Fruit fly (Drosophila melanogaster) whole organism, embryonic: ENCODE measurements around the gene osk.

ENCODE experiments used
- ATbp ChIP-seq: fragments of 200-800 bp; sonication (Bioruptor generic); optimal IDR thresholded peaks from 2 replicates; lab custom pipeline; 2017; ENCODE audit warnings: missing biosample characterization, mild to moderate bottlenecking, missing genetic modification characterization, missing genetic modification reagents
- Atf3 ChIP-seq: fragments of 200-800 bp; sonication (Bioruptor generic); optimal IDR thresholded peaks from 3 replicates; lab custom pipeline; 2016; ENCODE audit warnings: missing biosample characterization, missing genetic modification characterization
- Atf6 ChIP-seq: fragments of 200-800 bp; sonication (Bioruptor generic); IDR thresholded peaks from 2 replicates; pipeline ENCODE4 v1.3.6; 2022; ENCODE audit warnings: missing biosample characterization, missing genetic modification characterization
- CG10979 ChIP-seq: fragments of 200-800 bp; sonication (Bioruptor generic); optimal IDR thresholded peaks from 2 replicates; lab custom pipeline; 2018; ENCODE audit warnings: missing biosample characterization, mild to moderate bottlenecking, missing genetic modification characterization, moderate library complexity
- CG12299 ChIP-seq: fragments of 200-800 bp; sonication (Bioruptor generic); optimal IDR thresholded peaks from 2 replicates; lab custom pipeline; 2018; ENCODE audit warnings: missing biosample characterization, mild to moderate bottlenecking, missing genetic modification characterization
- CG13287 ChIP-seq: fragments of 200-800 bp; sonication (Bioruptor generic); IDR thresholded peaks from 2 replicates; pipeline ENCODE4 v1.3.6; 2022; ENCODE audit warnings: missing biosample characterization, missing genetic modification characterization; ENCODE audit not compliant: partially characterized antibody
- CG14014 ChIP-seq: fragments of 200-800 bp; sonication (Bioruptor generic); IDR thresholded peaks from 2 replicates; pipeline ENCODE4 v1.3.6; 2022; ENCODE audit warnings: missing biosample characterization, missing genetic modification characterization
- CG14050 ChIP-seq: fragments of 200-800 bp; sonication (Bioruptor generic); IDR thresholded peaks from 3 replicates; pipeline ENCODE4 v1.3.6; 2022; ENCODE audit warnings: missing biosample characterization, missing genetic modification characterization
- CG14441 ChIP-seq: fragments of 200-800 bp; sonication (Bioruptor generic); IDR thresholded peaks from 2 replicates; pipeline ENCODE4 v1.3.6; 2022; ENCODE audit warnings: missing biosample characterization, missing genetic modification characterization
- CG15073 ChIP-seq: fragments of 200-800 bp; sonication (Bioruptor generic); optimal IDR thresholded peaks from 2 replicates; lab custom pipeline; 2016; ENCODE audit warnings: missing biosample characterization, missing genetic modification characterization
- CG16813 ChIP-seq: fragments of 200-800 bp; sonication (Bioruptor generic); IDR thresholded peaks from 3 replicates; pipeline ENCODE4 v1.3.6; 2022; ENCODE audit warnings: missing biosample characterization, missing genetic modification characterization; ENCODE audit not compliant: partially characterized antibody
- CG16863 ChIP-seq: fragments of 200-800 bp; sonication (Bioruptor generic); optimal IDR thresholded peaks from 3 replicates; lab custom pipeline; 2016; ENCODE audit warnings: missing biosample characterization, missing genetic modification characterization
- CG18011 ChIP-seq: fragments of 200-800 bp; sonication (Bioruptor generic); optimal IDR thresholded peaks from 2 replicates; lab custom pipeline; 2017; ENCODE audit warnings: missing biosample characterization, missing genetic modification characterization, mild to moderate bottlenecking, moderate library complexity, missing genotype
- CG2712 ChIP-seq: fragments of 200-800 bp; optimal IDR thresholded peaks from 3 replicates; lab custom pipeline; 2019; ENCODE audit warnings: missing biosample characterization, mild to moderate bottlenecking, missing genetic modification characterization, moderate library complexity
- CG32772 ChIP-seq: fragments of 200-800 bp; sonication (Bioruptor generic); IDR thresholded peaks from 2 replicates; pipeline ENCODE4 v1.3.6; 2022; ENCODE audit warnings: missing biosample characterization, missing genetic modification characterization
- CG3281 ChIP-seq: fragments of 200-800 bp; sonication (Bioruptor generic); optimal IDR thresholded peaks from 3 replicates; lab custom pipeline; 2017; ENCODE audit warnings: missing biosample characterization, mild to moderate bottlenecking, missing genetic modification characterization
- CG34224 ChIP-seq: fragments of 200-800 bp; sonication (Bioruptor generic); IDR thresholded peaks from 3 replicates; pipeline ENCODE4 v1.3.6; 2022; ENCODE audit warnings: missing biosample characterization, missing genetic modification characterization; ENCODE audit not compliant: partially characterized antibody
- CG5180 ChIP-seq: fragments of 200-800 bp; sonication (Bioruptor generic); optimal IDR thresholded peaks from 3 replicates; lab custom pipeline; 2017; ENCODE audit warnings: missing biosample characterization, missing genetic modification characterization, mild to moderate bottlenecking, moderate library complexity, missing genetic modification reagents
- CG6689 ChIP-seq: fragments of 200-800 bp; sonication (Bioruptor generic); IDR thresholded peaks from 2 replicates; pipeline ENCODE4 v1.3.6; 2022; ENCODE audit warnings: missing biosample characterization, missing genetic modification characterization
- CG7271 ChIP-seq: fragments of 200-800 bp; sonication (Bioruptor generic); optimal IDR thresholded peaks from 2 replicates; lab custom pipeline; 2018; ENCODE audit warnings: missing biosample characterization, mild to moderate bottlenecking, missing genetic modification characterization, moderate library complexity
- CG7556 ChIP-seq: fragments of 200-800 bp; sonication (Bioruptor generic); optimal IDR thresholded peaks from 2 replicates; lab custom pipeline; 2017; ENCODE audit warnings: missing biosample characterization, mild to moderate bottlenecking, missing genetic modification characterization
- CG7786 ChIP-seq: fragments of 200-800 bp; sonication (Bioruptor generic); optimal IDR thresholded peaks from 2 replicates; lab custom pipeline; 2016; ENCODE audit warnings: missing biosample characterization, missing genetic modification characterization
- CG9797 ChIP-seq: fragments of 200-800 bp; sonication (Bioruptor generic); optimal IDR thresholded peaks from 3 replicates; lab custom pipeline; 2018; ENCODE audit warnings: missing biosample characterization, mild to moderate bottlenecking, missing genetic modification characterization
- CoRest ChIP-seq: fragments of 200-800 bp; sonication (Bioruptor generic); optimal IDR thresholded peaks from 3 replicates; lab custom pipeline; 2018; ENCODE audit warnings: missing biosample characterization, mild to moderate bottlenecking, missing genetic modification characterization, moderate library complexity
- Ets65A ChIP-seq: fragments of 200-800 bp; sonication (Bioruptor generic); peaks from one replicate; lab custom pipeline; 2016; ENCODE audit warnings: missing biosample characterization, missing genetic modification characterization
- Hmx ChIP-seq: fragments of 200-800 bp; sonication (Bioruptor generic); optimal IDR thresholded peaks from 2 replicates; lab custom pipeline; 2016; ENCODE audit warnings: missing biosample characterization, missing genetic modification characterization
- Hr78 ChIP-seq, 2 experiments: fragments of 200-800 bp in 1 of 2; fragments of >200 bp in 1 of 2; sonication (Bioruptor generic) in 1 of 2; optimal IDR thresholded peaks; 2 replicates each; lab custom pipeline; 2017 to 2019; ENCODE audit warnings: missing biosample characterization in 2 of 2, missing genetic modification characterization in 2 of 2, mild to moderate bottlenecking in 1 of 2, moderate library complexity in 1 of 2
- Max ChIP-seq: fragments of 200-800 bp; sonication (Bioruptor generic); optimal IDR thresholded peaks from 2 replicates; lab custom pipeline; 2016; ENCODE audit warnings: missing biosample characterization, mild to moderate bottlenecking, missing genetic modification characterization
- PHDP ChIP-seq: fragments of 200-800 bp; sonication (Bioruptor generic); optimal IDR thresholded peaks from 3 replicates; lab custom pipeline; 2018; ENCODE audit warnings: missing biosample characterization, mild to moderate bottlenecking, missing genetic modification characterization, moderate library complexity
- Ptx1 ChIP-seq: fragments of 200-800 bp; sonication (Bioruptor generic); IDR thresholded peaks from 2 replicates; pipeline ENCODE4 v1.3.6; 2022; ENCODE audit warnings: missing biosample characterization, missing genetic modification characterization
- ash1 ChIP-seq: fragments of 200-800 bp; sonication (Bioruptor generic); optimal IDR thresholded peaks from 2 replicates; lab custom pipeline; 2018; ENCODE audit warnings: missing biosample characterization, mild to moderate bottlenecking, missing genetic modification characterization
- chif ChIP-seq, 2 experiments: fragments of 200-800 bp; sonication (Bioruptor generic); optimal IDR thresholded peaks; 3 replicates each; lab custom pipeline; 2016; ENCODE audit warnings: missing biosample characterization in 2 of 2, missing genetic modification characterization in 2 of 2
- corto ChIP-seq: fragments of 200-800 bp; sonication (Bioruptor generic); optimal IDR thresholded peaks from 2 replicates; lab custom pipeline; 2016; ENCODE audit warnings: missing biosample characterization, mild to moderate bottlenecking, missing genetic modification characterization, moderate library complexity
- crp ChIP-seq, 2 experiments: fragments of 200-800 bp; sonication (Bioruptor generic); optimal IDR thresholded peaks; 2 replicates in 1 of 2; 3 replicates in 1 of 2; lab custom pipeline; 2017; ENCODE audit warnings: missing biosample characterization in 2 of 2, missing genetic modification characterization in 2 of 2, mild to moderate bottlenecking in 1 of 2, moderate library complexity in 1 of 2
- cwo ChIP-seq: fragments of 200-800 bp; sonication (Bioruptor generic); optimal IDR thresholded peaks from 3 replicates; lab custom pipeline; 2017; ENCODE audit warnings: missing biosample characterization, missing genetic modification characterization, mild to moderate bottlenecking, moderate library complexity, missing genetic modification reagents
- ewg ChIP-seq: fragments of 200-800 bp; sonication (Bioruptor generic); optimal IDR thresholded peaks from 3 replicates; lab custom pipeline; 2017; ENCODE audit warnings: mild to moderate bottlenecking, missing biosample characterization, missing genetic modification reagents, missing genetic modification characterization
- exex ChIP-seq: fragments of 200-800 bp; sonication (Bioruptor generic); optimal IDR thresholded peaks from 4 replicates; lab custom pipeline; 2018; ENCODE audit warnings: missing biosample characterization, mild to moderate bottlenecking, missing genetic modification characterization, moderate library complexity
- gfzf ChIP-seq: fragments of 200-800 bp; sonication (Bioruptor generic); optimal IDR thresholded peaks from 2 replicates; lab custom pipeline; 2016; ENCODE audit warnings: missing biosample characterization, mild to moderate bottlenecking, missing genetic modification characterization, moderate library complexity
- her ChIP-seq: fragments of 200-800 bp; sonication (Bioruptor generic); optimal IDR thresholded peaks from 2 replicates; lab custom pipeline; 2016; ENCODE audit warnings: missing biosample characterization, missing genetic modification characterization
- lmd ChIP-seq: fragments of 200-800 bp; sonication (Bioruptor generic); IDR thresholded peaks from 2 replicates; pipeline ENCODE4 v1.3.6; 2022; ENCODE audit warnings: missing biosample characterization, missing genetic modification characterization
- psq ChIP-seq: fragments of 200-800 bp; sonication (Bioruptor generic); optimal IDR thresholded peaks from 2 replicates; lab custom pipeline; 2017; ENCODE audit warnings: missing biosample characterization, missing genetic modification characterization
- pum ChIP-seq: fragments of 200-800 bp; sonication (Bioruptor generic); optimal IDR thresholded peaks from 2 replicates; lab custom pipeline; 2016; ENCODE audit warnings: missing biosample characterization, missing genetic modification characterization
- shn ChIP-seq: fragments of 200-800 bp; sonication (Bioruptor generic); optimal IDR thresholded peaks from 3 replicates; lab custom pipeline; 2016; ENCODE audit warnings: missing biosample characterization, missing genetic modification characterization
- trh ChIP-seq: fragments of 200-800 bp; sonication (Bioruptor generic); optimal IDR thresholded peaks from 2 replicates; lab custom pipeline; 2016; ENCODE audit warnings: missing biosample characterization, missing genetic modification characterization
- tx ChIP-seq: fragments of 200-800 bp; sonication (Bioruptor generic); optimal IDR thresholded peaks from 2 replicates; lab custom pipeline; 2016; ENCODE audit warnings: missing biosample characterization, missing genetic modification characterization
- unc-4 ChIP-seq: fragments of 200-800 bp; sonication (Bioruptor generic); IDR thresholded peaks from 2 replicates; pipeline ENCODE4 v1.3.6; 2022; ENCODE audit warnings: missing biosample characterization, missing genetic modification characterization; ENCODE audit not compliant: partially characterized antibody
- vvl ChIP-seq: fragments of 200-800 bp; sonication (Bioruptor generic); IDR thresholded peaks from 2 replicates; pipeline ENCODE4 v1.3.6; 2022; ENCODE audit warnings: missing biosample characterization, missing genetic modification characterization
- zen2 ChIP-seq: fragments of 200-800 bp; sonication (Bioruptor generic); IDR thresholded peaks from 3 replicates; pipeline ENCODE4 v1.3.6; 2022; ENCODE audit warnings: missing biosample characterization, missing genetic modification characterization; ENCODE audit not compliant: partially characterized antibody

Gene osk

DNA sequence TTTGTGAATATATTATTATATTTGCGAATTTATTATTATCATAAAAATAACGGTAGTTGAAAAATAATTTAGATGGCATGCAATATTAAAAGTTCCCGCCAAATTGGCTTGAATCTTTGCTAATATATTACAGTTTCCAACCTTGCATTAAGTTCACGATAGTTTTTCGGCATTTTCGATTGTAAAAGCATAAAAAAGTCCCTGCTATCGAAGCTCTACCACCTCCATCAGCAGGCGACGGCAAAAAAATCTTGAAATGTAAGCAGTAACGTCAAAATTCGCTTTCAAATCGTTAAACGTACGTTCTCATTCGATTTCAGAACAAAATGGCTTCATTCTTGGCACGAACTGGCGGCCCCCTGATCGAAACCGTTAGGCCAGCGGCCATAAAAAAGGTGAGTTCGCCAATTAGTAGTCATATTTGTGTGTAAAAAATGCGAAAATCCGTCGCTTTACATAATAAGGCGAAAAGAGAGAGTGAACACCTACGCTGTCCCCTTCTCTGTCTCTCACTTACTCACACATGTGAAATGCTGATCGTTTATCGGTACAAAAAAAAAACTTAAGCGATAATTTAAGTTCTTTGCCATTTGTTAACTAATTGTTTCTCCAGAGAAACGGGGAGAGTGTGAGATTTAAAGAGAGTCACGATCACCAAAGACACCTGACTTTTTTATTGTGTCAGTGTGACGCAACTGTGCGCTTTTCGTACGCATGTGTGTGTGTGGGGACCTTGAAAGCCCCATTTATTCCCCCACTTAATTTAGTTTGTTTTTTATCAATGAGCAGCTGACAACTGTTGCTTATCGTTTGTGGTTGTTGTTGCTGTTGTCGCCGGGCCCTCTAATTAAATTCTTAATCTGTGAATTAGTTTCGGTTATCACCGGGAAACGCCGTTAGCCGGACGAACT is 3.8 kb downstream of the osk start, which contains the start of gene ScsbetaA (continued):
- TF ChIP-seq Atf6 (GFP tag; lab: Robert Waterston, UW) (no peak), zen2 (GFP tag; lab: Robert Waterston, UW) (peak; percentile 25; the same call in 1 of the 3 replicates), CG9797 (peak; percentile 9), CG16863 (GFP tag; lab: Kevin White, UChicago) (no peak), CG12299 (tag; lab: Kevin White, UChicago) (no peak), trh (no peak), CG3281 (GFP tag; lab: Kevin White, UChicago) (peak; percentile 31), pum (GFP tag; lab: Kevin White, UChicago) (no peak), ewg (GFP tag; lab: Kevin White, UChicago) (no peak), chif (GFP tag; optimal IDR thresholded peaks at IDR 0.05; lab: Kevin White, UChicago) (no peak), Ptx1 (GFP tag; lab: Robert Waterston, UW) (no peak), CG6689 (no peak), tx (GFP tag; lab: Kevin White, UChicago) (no peak), Max (GFP tag; lab: Kevin White, UChicago) (no peak), CG7556 (GFP tag; lab: Kevin White, UChicago) (no peak), psq (GFP tag; lab: Kevin White, UChicago) (no peak), CG16813 (GFP tag; lab: Robert Waterston, UW) (peak; percentile 73), CG18011 (GFP tag; lab: Kevin White, UChicago) (no peak), CG14014 (GFP tag; lab: Robert Waterston, UW) (no peak; the same call in 1 of the 2 replicates), corto (GFP tag; lab: Kevin White, UChicago) (no peak), CG34224 (peak; percentile 77), CG15073 (GFP tag; lab: Kevin White, UChicago) (no peak), CG32772 (GFP tag; lab: Robert Waterston, UW) (no peak), vvl (GFP tag; lab: Robert Waterston, UW) (no peak), Ets65A (peak; percentile 19), ash1 (GFP tag; lab: Kevin White, UChicago) (no peak), CG5180 (no peak), CG2712 (peak; percentile 58), CG13287 (GFP tag; lab: Robert Waterston, UW) (peak; percentile 88), crp (GFP tag; optimal IDR thresholded peaks at IDR 0.05; lab: Kevin White, UChicago) (peak in 1 of 2 experiments; percentile 14), lmd (GFP tag; lab: Robert Waterston, UW) (no peak), CG14050 (no peak), cwo (GFP tag; lab: Kevin White, UChicago) (peak; percentile 63), ATbp (no peak), PHDP (tag; lab: Kevin White, UChicago) (no peak), CG7786 (no peak), CG10979 (no peak), unc-4 (peak; percentile 85), Hmx (no peak), her (GFP tag; lab: Kevin White, UChicago) (no peak), CG14441 (GFP tag; lab: Robert Waterston, UW) (no peak), Atf3 (GFP tag; lab: Kevin White, UChicago) (no peak), gfzf (GFP tag; lab: Kevin White, UChicago) (peak; percentile 63), exex (tag; lab: Kevin White, UChicago) (peak; percentile 99), shn (no peak), CG7271 (tag; lab: Kevin White, UChicago) (no peak), Hr78 (GFP tag; optimal IDR thresholded peaks at IDR 0.05; lab: Kevin White, UChicago) (no peak), CoRest (tag; lab: Kevin White, UChicago) (peak; percentile 7)
